Worm (Caenorhabditis elegans): ENCODE results near the gene copz-1.

DNA sequence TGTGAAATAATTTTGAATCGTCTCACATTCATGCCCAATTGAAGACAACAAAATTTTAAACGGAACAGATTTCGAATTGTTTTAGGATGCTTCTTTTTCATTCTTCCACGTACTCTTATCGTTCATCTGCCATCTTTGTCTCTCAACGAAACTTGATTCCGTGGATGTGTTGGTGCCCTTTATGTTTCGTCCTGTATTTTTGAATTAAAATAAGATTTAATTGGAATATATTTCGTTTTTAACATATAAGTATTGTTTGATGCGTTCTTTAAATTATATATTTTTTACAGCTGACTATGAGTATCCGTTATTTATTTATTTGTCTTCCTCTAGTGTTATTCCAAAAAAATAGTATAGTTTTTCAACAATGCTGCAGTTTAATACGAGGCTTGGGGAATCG lies 29.4 kb downstream of the copz-1 start, which contains the start of gene gly-1:
- TF ChIP-seq ceh-91 (GFP tag; IDR thresholded peaks at IDR 0.05) (no peak), snpc-4 (GFP tag; optimal IDR thresholded peaks at IDR 0.05) (no peak), snpc-4 (tag; optimal IDR thresholded peaks at IDR 0.05) (no peak), ccch-3 (GFP tag; optimal IDR thresholded peaks at IDR 0.05) (no peak)
